Fruit fly (Drosophila melanogaster) whole organism, embryonic: Measurements from ENCODE around the gene CG11085.

Source experiments
- Awh ChIP-seq: fragments of 200-800 bp; sonication (Bioruptor generic); IDR thresholded peaks from 2 replicates; pipeline ENCODE4, ENCODE4 v1.3.6; 2022; ENCODE audit warnings: missing biosample characterization, missing genetic modification characterization
- CG11456 ChIP-seq: fragments of 200-800 bp; sonication (Bioruptor generic); IDR thresholded peaks from 3 replicates; pipeline ENCODE4 v1.3.6; 2022; ENCODE audit warnings: missing biosample characterization, missing genetic modification characterization
- CG15601 ChIP-seq: fragments of 200-800 bp; sonication (Bioruptor generic); optimal IDR thresholded peaks from 3 replicates; lab custom pipeline; 2019; ENCODE audit warnings: missing biosample characterization, mild to moderate bottlenecking, missing genetic modification characterization, moderate library complexity
- CG16813 ChIP-seq: fragments of 200-800 bp; sonication (Bioruptor generic); IDR thresholded peaks from 3 replicates; pipeline ENCODE4 v1.3.6; 2022; ENCODE audit warnings: missing biosample characterization, missing genetic modification characterization; ENCODE audit not compliant: partially characterized antibody
- CG17568 ChIP-seq: fragments of 200-800 bp; sonication (Bioruptor generic); optimal IDR thresholded peaks from 2 replicates; lab custom pipeline; 2018; ENCODE audit warnings: missing biosample characterization, mild to moderate bottlenecking, missing genetic modification characterization, moderate library complexity
- CG18011 ChIP-seq: fragments of 200-800 bp; sonication (Bioruptor generic); optimal IDR thresholded peaks from 2 replicates; lab custom pipeline; 2017; ENCODE audit warnings: missing biosample characterization, missing genetic modification characterization, mild to moderate bottlenecking, moderate library complexity, missing genotype
- CG18476 ChIP-seq: fragments of 200-800 bp; sonication (Bioruptor generic); optimal IDR thresholded peaks from 2 replicates; lab custom pipeline; 2016; ENCODE audit warnings: missing biosample characterization, mild to moderate bottlenecking, missing genetic modification characterization
- CG2199 ChIP-seq: fragments of 200-800 bp; sonication (Bioruptor generic); IDR thresholded peaks from 3 replicates; pipeline ENCODE4 v1.3.6; 2022; ENCODE audit warnings: missing biosample characterization, missing genetic modification characterization
- CG3281 ChIP-seq: fragments of 200-800 bp; sonication (Bioruptor generic); optimal IDR thresholded peaks from 3 replicates; lab custom pipeline; 2017; ENCODE audit warnings: missing biosample characterization, mild to moderate bottlenecking, missing genetic modification characterization
- CG3847 ChIP-seq: fragments of 200-800 bp; sonication (Bioruptor generic); IDR thresholded peaks from 2 replicates; pipeline ENCODE4 v1.3.6; 2022; ENCODE audit warnings: missing biosample characterization, missing genetic modification characterization
- CG4282 ChIP-seq: fragments of 200-800 bp; sonication (Bioruptor generic); optimal IDR thresholded peaks from 2 replicates; lab custom pipeline; 2016; ENCODE audit warnings: missing biosample characterization, missing genetic modification characterization
- CG4360 ChIP-seq: fragments of 200-800 bp; sonication (Bioruptor generic); IDR thresholded peaks from 2 replicates; pipeline ENCODE4 v1.3.6; 2022; ENCODE audit warnings: missing biosample characterization, missing genetic modification characterization
- CG5180 ChIP-seq: fragments of 200-800 bp; sonication (Bioruptor generic); optimal IDR thresholded peaks from 3 replicates; lab custom pipeline; 2017; ENCODE audit warnings: missing biosample characterization, missing genetic modification characterization, mild to moderate bottlenecking, moderate library complexity, missing genetic modification reagents
- CG7271 ChIP-seq: fragments of 200-800 bp; sonication (Bioruptor generic); optimal IDR thresholded peaks from 2 replicates; lab custom pipeline; 2018; ENCODE audit warnings: missing biosample characterization, mild to moderate bottlenecking, missing genetic modification characterization, moderate library complexity
- CG7963 ChIP-seq: fragments of 200-800 bp; sonication (Bioruptor generic); IDR thresholded peaks from 3 replicates; pipeline ENCODE4 v1.3.6; 2022; ENCODE audit warnings: missing biosample characterization, missing genetic modification characterization; ENCODE audit not compliant: partially characterized antibody
- CG8281 ChIP-seq: fragments of 200-800 bp; sonication (Bioruptor generic); optimal IDR thresholded peaks from 2 replicates; lab custom pipeline; 2018; ENCODE audit warnings: missing biosample characterization, mild to moderate bottlenecking, missing genetic modification characterization, moderate library complexity
- CG8388 ChIP-seq: fragments of 200-800 bp; sonication (Bioruptor generic); optimal IDR thresholded peaks from 2 replicates; lab custom pipeline; 2019; ENCODE audit warnings: missing biosample characterization, mild to moderate bottlenecking, missing genetic modification characterization, moderate library complexity
- CG8924 ChIP-seq: fragments of 200-800 bp; optimal IDR thresholded peaks from 3 replicates; lab custom pipeline; 2019; ENCODE audit warnings: missing biosample characterization, mild to moderate bottlenecking, missing genetic modification characterization, moderate library complexity
- CG8944 ChIP-seq: fragments of 200-800 bp; sonication (Bioruptor generic); optimal IDR thresholded peaks from 3 replicates; lab custom pipeline; 2016; ENCODE audit warnings: missing biosample characterization, missing genetic modification characterization
- D ChIP-seq, 2 experiments: fragments of 200-800 bp in 1 of 2; fragments of >200 bp in 1 of 2; sonication (Bioruptor generic) in 1 of 2; optimal IDR thresholded peaks; 2 replicates in 1 of 2; 3 replicates in 1 of 2; lab custom pipeline; 2017; ENCODE audit warnings: mild to moderate bottlenecking in 1 of 2, missing biosample characterization in 1 of 2, missing genetic modification characterization in 1 of 2, missing genetic modification reagents in 1 of 2
- Elba2 ChIP-seq: fragments of 200-800 bp; sonication (Bioruptor generic); optimal IDR thresholded peaks from 3 replicates; lab custom pipeline; 2016; ENCODE audit warnings: missing biosample characterization, missing genetic modification characterization
- Gug ChIP-seq: fragments of 200-800 bp; sonication (Bioruptor generic); IDR thresholded peaks from 4 replicates; pipeline ENCODE4 v1.3.6; 2022; ENCODE audit warnings: missing biosample characterization, missing genetic modification characterization
- HmgZ ChIP-seq: fragments of 200-800 bp; sonication (Bioruptor generic); optimal IDR thresholded peaks from 2 replicates; lab custom pipeline; 2018; ENCODE audit warnings: missing biosample characterization, mild to moderate bottlenecking, missing genetic modification characterization
- Med ChIP-seq: fragments of 200-800 bp; sonication (Bioruptor generic); peaks from one replicate; lab custom pipeline; 2016; ENCODE audit warnings: missing biosample characterization, missing genetic modification characterization, mild to moderate bottlenecking, inconsistent platforms, moderate library complexity
- NC2β ChIP-seq: fragments of 200-800 bp; sonication (Bioruptor generic); optimal IDR thresholded peaks from 2 replicates; lab custom pipeline; 2016; ENCODE audit warnings: missing biosample characterization, missing genetic modification characterization
- Nf-YB ChIP-seq: fragments of 200-800 bp; sonication (Bioruptor generic); optimal IDR thresholded peaks from 3 replicates; lab custom pipeline; 2019; ENCODE audit warnings: missing biosample characterization, mild to moderate bottlenecking, missing genetic modification characterization, moderate library complexity
- Ssrp ChIP-seq: fragments of 200-800 bp; sonication (Bioruptor generic); optimal IDR thresholded peaks from 2 replicates; lab custom pipeline; 2018; ENCODE audit warnings: missing biosample characterization, mild to moderate bottlenecking, missing genetic modification characterization, moderate library complexity
- ac ChIP-seq: fragments of 200-800 bp; sonication (Bioruptor generic); optimal IDR thresholded peaks from 3 replicates; lab custom pipeline; 2017; ENCODE audit warnings: missing biosample characterization, mild to moderate bottlenecking, missing genetic modification characterization
- cg ChIP-seq: fragments of 200-800 bp; sonication (Bioruptor generic); optimal IDR thresholded peaks from 3 replicates; lab custom pipeline; 2019; ENCODE audit warnings: missing biosample characterization, mild to moderate bottlenecking, missing genetic modification characterization, moderate library complexity
- crc ChIP-seq: fragments of 200-800 bp; sonication (Bioruptor generic); optimal IDR thresholded peaks from 2 replicates; lab custom pipeline; 2016; ENCODE audit warnings: missing biosample characterization, missing genetic modification characterization
- crol ChIP-seq: fragments of 200-800 bp; sonication (Bioruptor generic); IDR thresholded peaks from 2 replicates; pipeline ENCODE4 v1.3.6; 2022; ENCODE audit warnings: missing biosample characterization, missing genetic modification characterization
- eve ChIP-seq, 2 experiments: fragments of >200 bp; optimal IDR thresholded peaks; 2 replicates each; lab custom pipeline; 2017; ENCODE audit warnings: missing biosample characterization in 2 of 2, missing genetic modification characterization in 2 of 2
- fd64A ChIP-seq: fragments of 200-800 bp; sonication (Bioruptor generic); optimal IDR thresholded peaks from 3 replicates; lab custom pipeline; 2018; ENCODE audit warnings: missing biosample characterization, mild to moderate bottlenecking, missing genetic modification characterization
- fd96Cb ChIP-seq: fragments of 200-800 bp; sonication (Bioruptor generic); optimal IDR thresholded peaks from 2 replicates; lab custom pipeline; 2018; ENCODE audit warnings: missing biosample characterization, mild to moderate bottlenecking, missing genetic modification characterization, moderate library complexity
- ham ChIP-seq: fragments of 200-800 bp; sonication (Bioruptor generic); IDR thresholded peaks from 2 replicates; pipeline ENCODE4 v1.3.6; 2022; ENCODE audit warnings: missing biosample characterization, missing genetic modification characterization
- kni ChIP-seq: fragments of 200-800 bp; sonication (Bioruptor generic); optimal IDR thresholded peaks from 3 replicates; lab custom pipeline; 2017; ENCODE audit warnings: mild to moderate bottlenecking, missing biosample characterization, missing genetic modification reagents, missing genetic modification characterization
- mam ChIP-seq: fragments of 200-800 bp; sonication (Bioruptor generic); optimal IDR thresholded peaks from 3 replicates; lab custom pipeline; 2016; ENCODE audit warnings: missing biosample characterization, missing genetic modification characterization
- nerfin-1 ChIP-seq: fragments of 200-800 bp; sonication (Bioruptor generic); optimal IDR thresholded peaks from 3 replicates; lab custom pipeline; 2019; ENCODE audit warnings: missing biosample characterization, mild to moderate bottlenecking, missing genetic modification characterization, moderate library complexity
- pan ChIP-seq, 4 experiments: fragments of >200 bp in 3 of 4; fragments of 200-800 bp in 1 of 4; sonication (Bioruptor generic) in 1 of 4; optimal IDR thresholded peaks in 3 of 4; IDR thresholded peaks in 1 of 4; 2 replicates each; pipeline versions ENCODE4 v1.3.6 to Lab custom; 2017 to 2022; ENCODE audit warnings: missing biosample characterization in 2 of 4, missing genetic modification characterization in 2 of 4, mixed read lengths in 1 of 4
- pita ChIP-seq: fragments of 200-800 bp; sonication (Bioruptor generic); optimal IDR thresholded peaks from 2 replicates; lab custom pipeline; 2017; ENCODE audit warnings: missing biosample characterization, mild to moderate bottlenecking, missing genetic modification characterization
- prd ChIP-seq, 3 experiments: fragments of >200 bp in 2 of 3; fragments of 200-800 bp in 1 of 3; sonication (Bioruptor generic) in 1 of 3; optimal IDR thresholded peaks in 2 of 3; IDR thresholded peaks in 1 of 3; 2 replicates in 2 of 3; 3 replicates in 1 of 3; pipeline versions ENCODE4 v1.3.6 to Lab custom; 2017 to 2022; ENCODE audit warnings: missing biosample characterization in 1 of 3, missing genetic modification characterization in 1 of 3
- pros ChIP-seq: fragments of 200-800 bp; sonication (Bioruptor generic); optimal IDR thresholded peaks from 3 replicates; lab custom pipeline; 2019; ENCODE audit warnings: missing biosample characterization, mild to moderate bottlenecking, missing genetic modification characterization, moderate library complexity
- psq ChIP-seq: fragments of 200-800 bp; sonication (Bioruptor generic); optimal IDR thresholded peaks from 2 replicates; lab custom pipeline; 2017; ENCODE audit warnings: missing biosample characterization, missing genetic modification characterization
- row ChIP-seq: fragments of 200-800 bp; sonication (Bioruptor generic); IDR thresholded peaks from 3 replicates; pipeline ENCODE4 v1.3.6; 2022; ENCODE audit warnings: missing biosample characterization, missing genetic modification characterization
- twi ChIP-seq: fragments of 200-800 bp; optimal IDR thresholded peaks from 2 replicates; lab custom pipeline; 2019; ENCODE audit warnings: missing biosample characterization, mild to moderate bottlenecking, missing genetic modification characterization, moderate library complexity
- vvl ChIP-seq: fragments of 200-800 bp; sonication (Bioruptor generic); IDR thresholded peaks from 2 replicates; pipeline ENCODE4 v1.3.6; 2022; ENCODE audit warnings: missing biosample characterization, missing genetic modification characterization

The CG11085 gene

DNA sequence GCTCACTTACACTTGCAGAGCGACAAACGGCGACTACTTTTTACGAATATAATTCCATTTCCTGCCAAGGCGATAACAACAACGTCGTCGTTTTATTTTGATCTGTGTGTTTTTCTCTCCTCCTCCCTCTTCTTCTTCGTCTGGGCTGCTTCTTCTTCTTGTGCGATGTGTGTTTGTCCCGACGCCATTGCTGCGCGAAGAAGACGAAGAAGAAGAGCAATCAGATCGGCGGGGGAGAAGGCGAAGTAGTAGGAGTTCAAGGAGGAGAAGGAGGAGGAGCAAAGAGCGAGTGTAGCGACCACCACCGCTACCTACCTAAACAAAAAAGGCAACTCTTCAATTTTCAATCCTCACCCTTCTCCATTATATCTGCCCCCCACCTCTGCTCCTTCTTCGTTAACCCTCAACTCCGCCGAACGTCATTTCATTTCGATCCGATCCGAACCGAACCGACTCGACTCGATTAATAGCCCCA, 47.4 kb downstream of the CG11085 start (continued):
- peak; percentile 26 for TF ChIP-seq cg (GFP tag; lab: Kevin White, UChicago)
- TF ChIP-seq CG8388 = no peak
- peak; percentile 98 for TF ChIP-seq pros (GFP tag; lab: Kevin White, UChicago)
- TF ChIP-seq kni (GFP tag; lab: Kevin White, UChicago) = peak; percentile 86
- TF ChIP-seq CG8924 = peak; percentile 18
- no peak for TF ChIP-seq ac (GFP tag; lab: Kevin White, UChicago)
- TF ChIP-seq CG8944 (GFP tag; lab: Kevin White, UChicago) = no peak
- TF ChIP-seq psq (GFP tag; lab: Kevin White, UChicago) = peak; percentile 46
- no peak for TF ChIP-seq CG4282 (GFP tag; lab: Kevin White, UChicago)
- peak; percentile 41 for TF ChIP-seq twi

DNA sequence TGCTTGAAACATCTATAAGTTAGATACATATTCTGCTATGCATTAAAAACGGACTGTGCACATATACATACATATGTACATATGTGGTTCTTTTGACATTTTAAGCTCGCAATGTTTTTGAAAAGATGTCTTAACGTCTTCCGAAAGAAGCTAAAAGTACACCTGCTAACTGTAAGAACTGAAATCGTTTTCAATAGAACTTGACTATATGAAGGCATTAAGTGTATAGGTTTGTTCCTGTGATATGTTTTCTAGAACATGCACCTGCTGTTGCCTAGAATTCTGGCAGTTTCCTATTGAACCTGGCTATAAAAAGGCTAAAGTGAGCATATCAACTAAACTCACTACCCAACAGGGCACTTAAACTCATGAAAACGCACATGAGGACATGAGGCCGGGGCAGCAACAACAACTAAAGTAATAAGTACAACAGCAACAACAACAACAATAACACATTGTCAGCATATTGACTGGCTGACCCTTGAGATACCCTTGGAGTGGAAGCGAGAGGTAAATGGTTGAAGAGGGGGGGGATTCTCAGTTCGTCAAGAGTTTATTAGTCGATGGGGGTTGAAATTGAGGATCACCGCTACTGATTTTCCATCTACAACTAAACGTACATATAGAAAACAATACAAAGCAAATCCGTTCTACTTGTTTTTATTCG, 48.1 kb downstream of the CG11085 start:
- TF ChIP-seq CG2199 (GFP tag; lab: Robert Waterston, UW) = 0 out of 3 replicates have a peak, but pooled peaks have one; percentile 55
- TF ChIP-seq pan (optimal IDR thresholded peaks at IDR 0.05; lab: Kevin White, UChicago) = no peak
- TF ChIP-seq pan (GFP tag; optimal IDR thresholded peaks at IDR 0.05 in 1 of 2, IDR thresholded peaks at IDR 0.05 in 1 of 2) = no peak
- TF ChIP-seq fd96Cb (tag; lab: Kevin White, UChicago) = no peak
- no peak for TF ChIP-seq ac (GFP tag; lab: Kevin White, UChicago)
- no peak for TF ChIP-seq vvl
- no peak for TF ChIP-seq pita (GFP tag; lab: Kevin White, UChicago)
- TF ChIP-seq Elba2 (GFP tag; lab: Kevin White, UChicago) = peak; percentile 54
- TF ChIP-seq Awh = no peak
- 0 out of 3 replicates have a peak, but pooled peaks have one; percentile 17 for TF ChIP-seq row (GFP tag; lab: Robert Waterston, UW)
- peak; percentile 36 for TF ChIP-seq Med (GFP tag; lab: Kevin White, UChicago)
- no peak for TF ChIP-seq Ssrp (tag; lab: Kevin White, UChicago)
- TF ChIP-seq CG18011 (GFP tag; lab: Kevin White, UChicago) = no peak
- no peak for TF ChIP-seq CG18476 (GFP tag; lab: Kevin White, UChicago)
- TF ChIP-seq D (optimal IDR thresholded peaks at IDR 0.05; lab: Kevin White, UChicago) = no peak
- no peak for TF ChIP-seq D (GFP tag; optimal IDR thresholded peaks at IDR 0.05; lab: Kevin White, UChicago)
- TF ChIP-seq fd64A (GFP tag; lab: Kevin White, UChicago) = no peak
- no peak for TF ChIP-seq CG16813 (GFP tag; lab: Robert Waterston, UW)
- no peak for TF ChIP-seq CG3847 (GFP tag; lab: Robert Waterston, UW)
- TF ChIP-seq Nf-YB = no peak
- no peak for TF ChIP-seq CG17568 (GFP tag; lab: Kevin White, UChicago)
- no peak for TF ChIP-seq nerfin-1 (tag; lab: Kevin White, UChicago)
- TF ChIP-seq CG15601 (tag; lab: Kevin White, UChicago) = no peak
- no peak for TF ChIP-seq CG11456 (GFP tag; lab: Robert Waterston, UW)
- no peak for TF ChIP-seq prd (optimal IDR thresholded peaks at IDR 0.05; lab: Kevin White, UChicago)
- TF ChIP-seq prd (GFP tag; IDR thresholded peaks at IDR 0.05; lab: Robert Waterston, UW) = no peak
- no peak for TF ChIP-seq mam (GFP tag; lab: Kevin White, UChicago)
- no peak for TF ChIP-seq CG3281 (GFP tag; lab: Kevin White, UChicago)
- peak in 1 of 2 experiments; percentile 49 for TF ChIP-seq eve (GFP tag; optimal IDR thresholded peaks at IDR 0.05; lab: Kevin White, UChicago)
- TF ChIP-seq NC2β (GFP tag; lab: Kevin White, UChicago) = no peak
- no peak for TF ChIP-seq CG7271 (tag; lab: Kevin White, UChicago)
- peak; percentile 68 for TF ChIP-seq crol (GFP tag; lab: Robert Waterston, UW)
- TF ChIP-seq twi = peak; percentile 97
- TF ChIP-seq HmgZ = no peak
- TF ChIP-seq CG7963 (GFP tag; lab: Robert Waterston, UW) = no peak
- TF ChIP-seq Gug = no peak
- TF ChIP-seq CG5180 (GFP tag; lab: Kevin White, UChicago) = no peak
- peak; percentile 97 for TF ChIP-seq CG4360 (GFP tag; lab: Robert Waterston, UW)
- TF ChIP-seq CG8281 (tag; lab: Kevin White, UChicago) = peak; percentile 36
- TF ChIP-seq ham (GFP tag; lab: Robert Waterston, UW) = no peak
- TF ChIP-seq crc (GFP tag; lab: Kevin White, UChicago) = no peak
